Worm (Caenorhabditis elegans) whole organism, L2 larva: ENCODE measurements around the gene srw-69.
A peak's percentile ranks its signal among the peaks of the same experiment; 100 is the strongest.

Experiments used
- Y55F3AM.14 ChIP-seq: fragments of 200-800 bp; sonication (Bioruptor generic); optimal IDR thresholded peaks from 2 replicates; lab custom pipeline; 2018; ENCODE audit warnings: mild to moderate bottlenecking, missing genetic modification characterization, missing compliant biosample characterization
- ama-1 ChIP-seq: fragments of 150-350 bp; optimal IDR thresholded peaks from 2 replicates; lab custom pipeline; 2018; ENCODE audit warnings: inconsistent platforms
- ceh-82 ChIP-seq: fragments of 150-350 bp; optimal IDR thresholded peaks from 2 replicates; lab custom pipeline; 2014; ENCODE audit warnings: missing biosample characterization, missing genetic modification characterization
- dmd-4 ChIP-seq: sonication (generic microtip); optimal IDR thresholded peaks from 2 replicates; lab custom pipeline; 2017; ENCODE audit warnings: missing biosample characterization, missing genetic modification characterization
- egl-27 ChIP-seq: sonication (generic microtip); optimal IDR thresholded peaks from 3 replicates; lab custom pipeline; 2017; ENCODE audit warnings: missing biosample characterization, missing genetic modification reagents, missing genetic modification characterization
- elt-3 ChIP-seq: sonication (generic microtip); optimal IDR thresholded peaks from 2 replicates; lab custom pipeline; 2017; ENCODE audit warnings: missing biosample characterization, missing genetic modification characterization
- mab-5 ChIP-seq: fragments of 150-350 bp; optimal IDR thresholded peaks from 2 replicates; lab custom pipeline; 2014; ENCODE audit warnings: missing biosample characterization, missing genetic modification characterization
- nhr-11 ChIP-seq: fragments of 150-350 bp; optimal IDR thresholded peaks from 2 replicates; lab custom pipeline; 2014; ENCODE audit warnings: missing biosample characterization, missing genetic modification characterization
- nhr-21 ChIP-seq: fragments of 150-350 bp; optimal IDR thresholded peaks from 2 replicates; lab custom pipeline; 2014; ENCODE audit warnings: missing biosample characterization, missing genetic modification characterization
- nhr-237 ChIP-seq: fragments of 150-350 bp; optimal IDR thresholded peaks from 2 replicates; lab custom pipeline; 2014; ENCODE audit warnings: missing biosample characterization, missing genetic modification characterization
- nhr-25 ChIP-seq: fragments of 150-350 bp; sonication (generic microtip); optimal IDR thresholded peaks from 3 replicates; lab custom pipeline; 2014; ENCODE audit warnings: missing biosample characterization, missing genetic modification characterization
- skn-1 ChIP-seq: sonication (generic microtip); optimal IDR thresholded peaks from 2 replicates; lab custom pipeline; 2017; ENCODE audit warnings: missing biosample characterization, missing genetic modification characterization
- snpc-4 ChIP-seq: fragments of 150-350 bp; optimal IDR thresholded peaks from 2 replicates; lab custom pipeline; 2014; ENCODE audit warnings: missing biosample characterization, missing genetic modification characterization
- unc-62 ChIP-seq: fragments of 150-350 bp; optimal IDR thresholded peaks from 2 replicates; lab custom pipeline; 2014; ENCODE audit warnings: missing biosample characterization, missing genetic modification reagents, missing genetic modification characterization

ce11 chrV:7414909-7415308 lies 13.9 kb downstream of the srw-69 start, which contains the start of gene F18E3.12:
- no peak for TF ChIP-seq unc-62 (GFP tag; lab: Kevin White, UChicago)
- TF ChIP-seq nhr-25 (tag; lab: Kevin White, UChicago), result no peak
- peak; percentile 77 for TF ChIP-seq ama-1 (lab: Kevin White, UChicago)
- no peak for TF ChIP-seq nhr-237 (tag; lab: Kevin White, UChicago)
- TF ChIP-seq snpc-4, result no peak
- TF ChIP-seq ceh-82, result no peak
- TF ChIP-seq elt-3 (tag; lab: Kevin White, UChicago), result no peak
- no peak for TF ChIP-seq nhr-21 (tag; lab: Kevin White, UChicago)
- TF ChIP-seq dmd-4 (tag; lab: Kevin White, UChicago), result no peak
- TF ChIP-seq egl-27 (tag; lab: Kevin White, UChicago), result no peak
- TF ChIP-seq skn-1 (tag; lab: Kevin White, UChicago), result no peak
- no peak for TF ChIP-seq Y55F3AM.14
- TF ChIP-seq nhr-11 (tag; lab: Kevin White, UChicago), result no peak
- no peak for TF ChIP-seq mab-5 (tag; lab: Kevin White, UChicago)
